Fruit fly (Drosophila melanogaster) Kc167 (cell line): ENCODE results near the gene Hk.

ENCODE experiments used
- Myc ChIP-seq: fragments of >200 bp; optimal IDR thresholded peaks from 2 replicates; lab custom pipeline; 2017; ENCODE audit warnings: missing external identifiers
- h ChIP-seq: fragments of >200 bp; optimal IDR thresholded peaks from 3 replicates; lab custom pipeline; 2018; ENCODE audit warnings: missing external identifiers
- insv ChIP-seq: fragments of >200 bp; optimal IDR thresholded peaks from 3 replicates; lab custom pipeline; 2018; ENCODE audit warnings: missing external identifiers
- psq ChIP-seq: fragments of >200 bp; optimal IDR thresholded peaks from 2 replicates; lab custom pipeline; 2017; ENCODE audit warnings: missing external identifiers
- ttk ChIP-seq: sonication (Bioruptor generic); optimal IDR thresholded peaks from 2 replicates; lab custom pipeline; 2017; ENCODE audit warnings: missing external identifiers

DNA sequence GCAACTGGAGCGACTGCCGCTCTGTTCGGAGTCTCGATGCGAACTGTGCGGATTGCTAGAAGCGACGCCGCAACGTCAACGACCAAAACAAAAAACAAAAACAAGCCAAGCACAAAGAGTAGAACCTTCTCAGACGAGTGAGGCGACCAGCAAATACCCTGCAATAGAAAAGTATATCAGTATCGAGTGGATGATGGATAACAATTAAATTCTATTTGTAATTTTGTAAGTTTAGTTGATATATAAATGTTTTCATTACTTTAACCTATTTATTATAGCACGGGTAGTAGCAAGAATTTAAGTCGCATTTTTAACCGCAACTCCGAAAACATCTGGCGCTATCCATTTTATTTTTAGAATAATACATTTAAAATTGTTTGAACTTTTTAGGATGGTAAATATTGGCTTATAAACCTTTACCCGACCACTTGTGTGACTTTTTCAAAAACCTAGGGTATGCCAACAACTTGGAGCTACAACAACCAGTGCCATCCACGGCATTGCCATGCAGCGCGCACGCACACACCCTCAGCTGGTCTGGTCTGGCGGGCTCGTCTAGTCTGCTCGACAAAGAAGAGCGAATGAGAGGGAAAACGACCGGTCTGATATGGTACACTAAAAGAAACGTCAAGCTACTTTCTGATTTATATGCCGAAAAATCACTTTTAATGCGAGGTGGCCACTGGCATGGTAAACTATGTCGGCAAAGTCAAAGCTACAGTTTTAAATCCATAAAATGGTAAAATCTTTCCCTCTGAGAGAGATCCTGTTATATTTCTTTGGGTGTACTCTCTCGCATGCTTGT, 2.1 kb upstream of the Hk start, which contains the start of gene CG12643:
- TF ChIP-seq h: no peak
- TF ChIP-seq psq (lab: Kevin White, UChicago): no peak
- no peak for TF ChIP-seq Myc (lab: Kevin White, UChicago)
- TF ChIP-seq insv (lab: Kevin White, UChicago): no peak
- TF ChIP-seq ttk (lab: Kevin White, UChicago): no peak
